Worm (Caenorhabditis elegans) whole organism, midembryonic: ENCODE results near the gene fbxb-57.

Experiments used
- T22C8.4 ChIP-seq: fragments of 200-800 bp; sonication (Bioruptor generic); IDR thresholded peaks from 2 replicates; pipeline ENCODE4 v1.3.6; 2022; ENCODE audit warnings: missing genetic modification characterization, missing compliant biosample characterization
- cog-1 ChIP-seq: sonication (generic microtip); optimal IDR thresholded peaks from 2 replicates; lab custom pipeline; 2016; ENCODE audit warnings: missing genetic modification characterization, missing compliant biosample characterization
- flt-1 ChIP-seq: fragments of 200-800 bp; sonication (Bioruptor generic); IDR thresholded peaks from 2 replicates; pipeline ENCODE4 v1.3.6; 2022; ENCODE audit warnings: missing genetic modification characterization, missing compliant biosample characterization
- klf-2 ChIP-seq: fragments of 200-800 bp; sonication (Bioruptor generic); conservative IDR thresholded peaks from 2 replicates; pipeline ENCODE4 v1.3.6; 2022; ENCODE audit warnings: missing genetic modification reagents, missing genetic modification characterization, missing compliant biosample characterization
- med-1 ChIP-seq: sonication (generic microtip); optimal IDR thresholded peaks from 2 replicates; lab custom pipeline; 2017; ENCODE audit warnings: missing genetic modification characterization, mild to moderate bottlenecking, missing compliant biosample characterization, antibody characterized with exemption, missing genetic modification reagents; ENCODE audit not compliant: insufficient read depth
- ref-1 ChIP-seq: fragments of 200-800 bp; sonication (Bioruptor generic); conservative IDR thresholded peaks from 2 replicates; pipeline ENCODE4 v1.3.6; 2022; ENCODE audit warnings: missing genetic modification reagents, missing genetic modification characterization, missing compliant biosample characterization
- tab-1 ChIP-seq: fragments of 200-800 bp; sonication (Bioruptor generic); IDR thresholded peaks from 2 replicates; pipeline ENCODE4 v1.3.6; 2022; ENCODE audit warnings: missing genetic modification characterization, missing compliant biosample characterization
- ztf-23 ChIP-seq: fragments of 200-800 bp; sonication (Bioruptor generic); IDR thresholded peaks from 2 replicates; pipeline ENCODE4 v1.3.6; 2022; ENCODE audit warnings: missing genetic modification reagents, missing genetic modification characterization, missing compliant biosample characterization
- ztf-29 ChIP-seq: fragments of 200-800 bp; sonication (Bioruptor generic); IDR thresholded peaks from 2 replicates; pipeline ENCODE4 v1.3.6; 2022; ENCODE audit warnings: missing genetic modification reagents, missing genetic modification characterization, missing compliant biosample characterization

Gene fbxb-57

ce11 chrV:19325436-19325835, 36.9 kb downstream of the fbxb-57 start:
- no peak for TF ChIP-seq T22C8.4 (GFP tag; lab: Robert Waterston, UW)
- TF ChIP-seq cog-1 (tag; lab: Kevin White, UChicago): no peak
- no peak for TF ChIP-seq tab-1 (GFP tag; lab: Robert Waterston, UW)
- no peak for TF ChIP-seq klf-2 (GFP tag; lab: Robert Waterston, UW)
- TF ChIP-seq ztf-23 (GFP tag; lab: Robert Waterston, UW): no peak
- TF ChIP-seq flt-1 (GFP tag; lab: Robert Waterston, UW): no peak
- no peak for TF ChIP-seq med-1 (GFP tag; lab: Kevin White, UChicago)
- no peak for TF ChIP-seq ztf-29 (GFP tag; lab: Robert Waterston, UW)
- no peak for TF ChIP-seq ref-1 (GFP tag; lab: Robert Waterston, UW)

ce11 chrV:19329263-19329662, 40.7 kb downstream of the fbxb-57 start, which contains the start of gene fbxb-65:
Gene fbxb-65 (plus strand): TSS chrV:19329563.
- TF ChIP-seq med-1 (GFP tag; lab: Kevin White, UChicago) (no peak), ztf-29 (GFP tag; lab: Robert Waterston, UW) (no peak), ref-1 (GFP tag; lab: Robert Waterston, UW) (no peak), tab-1 (GFP tag; lab: Robert Waterston, UW) (no peak), klf-2 (GFP tag; lab: Robert Waterston, UW) (no peak), ztf-23 (GFP tag; lab: Robert Waterston, UW) (no peak), T22C8.4 (GFP tag; lab: Robert Waterston, UW) (no peak), cog-1 (tag; lab: Kevin White, UChicago) (no peak), flt-1 (GFP tag; lab: Robert Waterston, UW) (no peak)

ce11 chrV:19337333-19337732, 48.8 kb downstream of the fbxb-57 start:
- no peak for TF ChIP-seq klf-2 (GFP tag; lab: Robert Waterston, UW)
- peak; percentile 64 for TF ChIP-seq T22C8.4 (GFP tag; lab: Robert Waterston, UW)
